Worm (Caenorhabditis elegans) whole organism, L4/young adult: ENCODE results near the gene Y116F11B.14.
"Not testable (repeated sequence)": the region's sequence is repeated elsewhere in the genome, so short reads cannot be mapped to it uniquely, and the experiment has no call there.

Experiments
- W03F9.2 ChIP-seq: fragments of 150-350 bp; optimal IDR thresholded peaks from 2 replicates; lab custom pipeline; 2014; ENCODE audit warnings: missing biosample characterization, missing genetic modification characterization
- dao-5 ChIP-seq: sonication (generic microtip); optimal IDR thresholded peaks from 2 replicates; lab custom pipeline; 2016; ENCODE audit warnings: missing genotype, missing genetic modification characterization, moderate library complexity, missing compliant biosample characterization
- him-1 ChIP-seq: sonication (generic microtip); optimal IDR thresholded peaks from 2 replicates; lab custom pipeline; 2016; ENCODE audit warnings: missing genotype, missing genetic modification reagents, missing genetic modification characterization, missing compliant biosample characterization

- not testable (repeated sequence) for TF ChIP-seq dao-5, him-1, W03F9.2 (tag; lab: Kevin White, UChicago)
Measured at ce11 chrV:19949721-19950120, 50.5 kb downstream of the Y116F11B.14 start, which contains the start of gene Y60A3A.8.
